Fruit fly (Drosophila melanogaster) whole organism, adult: ENCODE results near the gene CG3630.

Experiments used
- CG11617 ChIP-seq: fragments of 200-800 bp; sonication (Bioruptor generic); optimal IDR thresholded peaks from 2 replicates; lab custom pipeline; 2017; ENCODE audit warnings: mild to moderate bottlenecking, missing biosample characterization, missing genetic modification reagents, missing genetic modification characterization
- CG12768 ChIP-seq: fragments of 200-800 bp; sonication (Bioruptor generic); optimal IDR thresholded peaks from 2 replicates; lab custom pipeline; 2017; ENCODE audit warnings: missing biosample characterization, missing genetic modification characterization, mild to moderate bottlenecking, moderate library complexity, missing genetic modification reagents
- CG14711 ChIP-seq: fragments of 200-800 bp; sonication (Bioruptor generic); optimal IDR thresholded peaks from 2 replicates; lab custom pipeline; 2018; ENCODE audit warnings: missing biosample characterization, mild to moderate bottlenecking, missing genetic modification characterization, moderate library complexity
- CG1620 ChIP-seq: fragments of 200-800 bp; sonication (Bioruptor generic); optimal IDR thresholded peaks from 2 replicates; lab custom pipeline; 2016; ENCODE audit warnings: missing biosample characterization, missing genetic modification characterization
- CG33017 ChIP-seq: fragments of 200-800 bp; sonication (Bioruptor generic); optimal IDR thresholded peaks from 2 replicates; lab custom pipeline; 2018; ENCODE audit warnings: missing biosample characterization, mild to moderate bottlenecking, missing genetic modification characterization, moderate library complexity
- CG5204 ChIP-seq: fragments of 200-800 bp; sonication (Bioruptor generic); optimal IDR thresholded peaks from 2 replicates; lab custom pipeline; 2016; ENCODE audit warnings: missing biosample characterization, missing genetic modification characterization
- CG7045 ChIP-seq: fragments of 200-800 bp; sonication (Bioruptor generic); optimal IDR thresholded peaks from 2 replicates; lab custom pipeline; 2017; ENCODE audit warnings: missing biosample characterization, mild to moderate bottlenecking, missing genetic modification characterization
- CG7101 ChIP-seq: fragments of 200-800 bp; sonication (Bioruptor generic); optimal IDR thresholded peaks from 2 replicates; lab custom pipeline; 2018; ENCODE audit warnings: missing biosample characterization, mild to moderate bottlenecking, missing genetic modification characterization, moderate library complexity
- Clk ChIP-seq: fragments of 200-800 bp; sonication (Bioruptor generic); optimal IDR thresholded peaks from 2 replicates; lab custom pipeline; 2017; ENCODE audit warnings: missing biosample characterization, missing genetic modification characterization
- Crg-1 ChIP-seq: fragments of 200-800 bp; sonication (Bioruptor generic); optimal IDR thresholded peaks from 2 replicates; lab custom pipeline; 2016; ENCODE audit warnings: missing biosample characterization, missing genetic modification characterization
- Hr96 ChIP-seq: fragments of 200-800 bp; sonication (Bioruptor generic); optimal IDR thresholded peaks from 2 replicates; lab custom pipeline; 2016; ENCODE audit warnings: missing biosample characterization, missing genetic modification characterization
- Mnt ChIP-seq: fragments of 200-800 bp; sonication (Bioruptor generic); optimal IDR thresholded peaks from 2 replicates; lab custom pipeline; 2016; ENCODE audit warnings: missing biosample characterization, mild to moderate bottlenecking, missing genetic modification characterization
- bab1 ChIP-seq: fragments of 200-800 bp; sonication (Bioruptor generic); optimal IDR thresholded peaks from 3 replicates; lab custom pipeline; 2019; ENCODE audit warnings: missing biosample characterization, mild to moderate bottlenecking, missing genetic modification characterization, moderate library complexity
- cic ChIP-seq: fragments of 200-800 bp; sonication (Bioruptor generic); optimal IDR thresholded peaks from 2 replicates; lab custom pipeline; 2017; ENCODE audit warnings: missing biosample characterization, mild to moderate bottlenecking, missing genetic modification characterization, moderate library complexity
- cnc ChIP-seq, 2 experiments: fragments of >200 bp; optimal IDR thresholded peaks; 2 replicates each; lab custom pipeline; 2017
- kay ChIP-seq: fragments of 200-800 bp; sonication (Bioruptor generic); peaks from one replicate; lab custom pipeline; 2016; ENCODE audit warnings: missing biosample characterization, missing genetic modification characterization, borderline replicate concordance
- ovo ChIP-seq: fragments of 200-800 bp; sonication (Bioruptor generic); optimal IDR thresholded peaks from 2 replicates; lab custom pipeline; 2016; ENCODE audit warnings: missing biosample characterization, missing genetic modification characterization
- pad ChIP-seq: fragments of 200-800 bp; sonication (Bioruptor generic); optimal IDR thresholded peaks from 3 replicates; lab custom pipeline; 2017; ENCODE audit warnings: missing biosample characterization, missing genetic modification characterization, mild to moderate bottlenecking, moderate library complexity, missing genetic modification reagents
- tj ChIP-seq: fragments of 200-800 bp; sonication (Bioruptor generic); optimal IDR thresholded peaks from 3 replicates; lab custom pipeline; 2017; ENCODE audit warnings: missing biosample characterization, mild to moderate bottlenecking, missing genetic modification characterization, moderate library complexity
- toe ChIP-seq: fragments of 200-800 bp; sonication (Bioruptor generic); optimal IDR thresholded peaks from 2 replicates; lab custom pipeline; 2016; ENCODE audit warnings: missing biosample characterization, missing genetic modification characterization

CG3630 gene

DNA sequence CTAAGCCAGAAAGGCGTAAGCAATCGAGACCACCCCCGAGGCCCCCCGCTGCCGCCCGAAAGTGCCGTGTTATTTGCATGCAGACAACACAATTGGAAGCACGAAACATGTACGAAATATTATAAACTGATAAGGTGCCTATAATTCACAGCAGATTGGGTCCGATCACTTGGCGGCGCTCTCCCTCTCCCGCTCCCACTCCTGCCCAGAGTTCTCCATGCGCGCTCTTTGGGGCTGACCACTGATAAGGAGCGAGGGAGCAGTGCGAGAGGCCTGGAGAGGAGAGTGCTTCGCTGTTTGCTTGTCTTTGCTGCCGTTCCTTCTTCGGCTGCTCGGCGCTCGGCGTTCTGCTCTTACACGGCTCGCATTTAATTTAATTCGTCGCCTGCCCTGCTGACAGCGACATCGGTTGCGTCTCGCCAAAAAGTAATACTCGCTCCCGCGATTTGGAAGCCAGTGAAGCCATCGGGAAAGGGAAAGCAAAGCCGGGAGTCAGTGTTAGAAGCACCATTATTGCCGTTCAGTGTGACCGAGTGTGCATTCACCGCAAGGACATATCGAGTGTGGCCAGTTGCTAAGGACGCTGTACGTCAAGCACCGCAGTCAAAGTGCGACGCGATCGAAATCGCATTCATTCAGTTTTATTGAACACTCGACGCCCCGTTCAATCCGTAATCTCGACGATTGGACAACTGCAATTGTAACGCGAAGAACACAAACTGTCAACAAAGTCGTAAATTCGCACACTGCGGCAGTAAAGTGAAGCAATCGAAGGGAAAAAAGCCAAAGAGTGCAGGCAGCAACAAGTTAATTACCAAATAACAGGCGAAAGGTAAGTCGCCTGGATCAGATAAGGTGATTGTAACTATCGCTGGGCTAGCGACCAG is 32.5 kb downstream of the CG3630 start:
- no peak for TF ChIP-seq bab1 (GFP tag; lab: Kevin White, UChicago)
- no peak for TF ChIP-seq CG5204 (GFP tag; lab: Kevin White, UChicago)
- TF ChIP-seq cnc (optimal IDR thresholded peaks at IDR 0.05; lab: Kevin White, UChicago) = no peak
- no peak for TF ChIP-seq toe (GFP tag; lab: Kevin White, UChicago)
- TF ChIP-seq Crg-1 (GFP tag; lab: Kevin White, UChicago) = no peak
- TF ChIP-seq CG1620 (GFP tag; lab: Kevin White, UChicago) = peak; percentile 13
- no peak for TF ChIP-seq CG11617 (GFP tag; lab: Kevin White, UChicago)
- TF ChIP-seq Mnt = peak; percentile 34
- peak; percentile 81 for TF ChIP-seq cic (GFP tag; lab: Kevin White, UChicago)
- peak; percentile 92 for TF ChIP-seq pad (GFP tag; lab: Kevin White, UChicago)
- peak; percentile 37 for TF ChIP-seq ovo (GFP tag; lab: Kevin White, UChicago)
- TF ChIP-seq Hr96 (GFP tag; lab: Kevin White, UChicago) = no peak
- no peak for TF ChIP-seq CG33017 (tag; lab: Kevin White, UChicago)
- TF ChIP-seq kay (GFP tag; lab: Kevin White, UChicago) = no peak
- no peak for TF ChIP-seq Clk (GFP tag; lab: Kevin White, UChicago)
- TF ChIP-seq CG7101 (tag; lab: Kevin White, UChicago) = no peak
- peak; percentile 46 for TF ChIP-seq tj (GFP tag; lab: Kevin White, UChicago)
- TF ChIP-seq CG14711 (tag; lab: Kevin White, UChicago) = no peak
- TF ChIP-seq CG12768 (GFP tag; lab: Kevin White, UChicago) = no peak
- TF ChIP-seq CG7045 (GFP tag; lab: Kevin White, UChicago) = no peak

DNA sequence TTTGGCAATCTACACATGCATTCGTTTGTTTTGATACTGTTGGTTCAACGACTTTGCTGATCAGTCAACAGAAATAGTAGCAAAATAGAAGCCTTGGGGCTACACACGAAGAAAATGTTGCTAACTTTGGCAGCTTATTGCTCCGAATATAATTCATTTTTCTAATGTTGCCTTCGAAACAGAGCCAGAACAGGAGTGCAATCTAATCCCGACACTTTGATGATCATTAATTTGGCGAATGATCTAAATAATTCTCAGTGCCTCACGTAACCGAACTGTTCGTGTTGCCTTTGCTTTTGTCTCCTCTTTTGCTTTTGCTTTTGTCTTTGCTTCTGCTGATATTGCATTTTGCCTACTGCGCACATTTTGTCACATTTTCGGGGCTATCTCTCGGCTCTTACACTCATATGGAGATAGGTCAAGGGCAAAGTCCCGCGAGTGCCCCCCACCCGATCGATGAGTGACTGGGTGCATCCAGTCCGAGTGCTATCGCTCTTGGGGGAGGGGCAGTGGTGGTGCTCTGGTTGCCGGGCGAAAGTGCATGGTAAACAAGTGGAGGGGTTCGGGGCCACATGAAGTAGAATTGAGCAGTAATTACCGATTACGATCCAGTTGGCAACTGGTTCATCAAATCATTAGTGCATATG is 34.2 kb downstream of the CG3630 start:
- TF ChIP-seq toe (GFP tag; lab: Kevin White, UChicago) (no peak), CG12768 (GFP tag; lab: Kevin White, UChicago) (no peak), CG5204 (GFP tag; lab: Kevin White, UChicago) (no peak), cnc (optimal IDR thresholded peaks at IDR 0.05; lab: Kevin White, UChicago) (no peak), cic (GFP tag; lab: Kevin White, UChicago) (no peak), ovo (GFP tag; lab: Kevin White, UChicago) (no peak), Mnt (no peak), pad (GFP tag; lab: Kevin White, UChicago) (peak; percentile 27), Crg-1 (GFP tag; lab: Kevin White, UChicago) (no peak), CG7101 (tag; lab: Kevin White, UChicago) (peak; percentile 71), Clk (GFP tag; lab: Kevin White, UChicago) (no peak), CG33017 (tag; lab: Kevin White, UChicago) (no peak), CG7045 (GFP tag; lab: Kevin White, UChicago) (no peak), CG14711 (tag; lab: Kevin White, UChicago) (peak; percentile 71), kay (GFP tag; lab: Kevin White, UChicago) (no peak), CG1620 (GFP tag; lab: Kevin White, UChicago) (no peak), bab1 (GFP tag; lab: Kevin White, UChicago) (peak; percentile 90), tj (GFP tag; lab: Kevin White, UChicago) (peak; percentile 90), CG11617 (GFP tag; lab: Kevin White, UChicago) (peak; percentile 25), Hr96 (GFP tag; lab: Kevin White, UChicago) (peak; percentile 41)

DNA sequence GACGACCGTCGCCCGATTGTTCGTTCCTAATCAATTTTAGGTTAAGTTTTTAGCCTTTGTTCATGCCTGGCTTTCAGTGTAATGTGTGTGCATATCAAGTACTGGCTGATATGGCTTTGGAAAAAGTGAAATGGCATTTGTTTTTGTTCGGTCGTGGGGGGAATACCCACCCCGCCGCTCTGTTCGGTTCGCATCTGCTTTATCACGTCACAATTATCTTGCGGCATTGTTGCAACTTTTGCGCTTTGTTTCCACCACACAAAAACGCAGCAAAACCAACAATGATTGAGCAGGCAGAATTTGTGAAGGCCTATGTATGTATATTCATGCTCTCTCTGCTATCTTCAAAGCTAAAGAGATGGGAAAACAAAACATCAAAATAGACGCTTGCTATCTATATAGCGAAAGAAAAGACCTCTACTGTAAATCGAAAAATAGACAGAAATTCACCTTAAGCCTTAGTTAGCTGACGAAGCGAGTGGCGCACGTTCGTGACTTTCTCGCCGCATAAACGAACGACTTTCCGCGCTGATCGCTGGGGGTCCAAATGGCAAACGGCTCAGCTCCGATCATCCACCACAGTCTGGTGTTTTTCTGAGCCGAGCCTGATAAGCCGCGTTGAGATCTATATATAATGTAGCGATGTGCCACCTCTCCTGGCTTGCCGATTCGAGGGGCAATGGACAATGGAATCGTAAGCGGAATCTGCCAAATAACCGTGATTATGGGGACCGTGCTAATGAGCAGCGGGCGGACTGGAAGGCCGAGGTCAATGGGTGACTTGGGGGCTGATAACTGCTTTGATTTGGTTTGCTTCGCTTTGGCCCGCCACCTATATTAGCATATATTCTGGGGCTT is 35.6 kb downstream of the CG3630 start:
- TF ChIP-seq tj (GFP tag; lab: Kevin White, UChicago) (no peak), Clk (GFP tag; lab: Kevin White, UChicago) (no peak), ovo (GFP tag; lab: Kevin White, UChicago) (no peak), CG5204 (GFP tag; lab: Kevin White, UChicago) (no peak), cic (GFP tag; lab: Kevin White, UChicago) (no peak), CG7101 (tag; lab: Kevin White, UChicago) (no peak), CG7045 (GFP tag; lab: Kevin White, UChicago) (no peak), kay (GFP tag; lab: Kevin White, UChicago) (no peak), Crg-1 (GFP tag; lab: Kevin White, UChicago) (no peak), Hr96 (GFP tag; lab: Kevin White, UChicago) (no peak), CG14711 (tag; lab: Kevin White, UChicago) (no peak), CG33017 (tag; lab: Kevin White, UChicago) (no peak), cnc (optimal IDR thresholded peaks at IDR 0.05; lab: Kevin White, UChicago) (no peak), CG1620 (GFP tag; lab: Kevin White, UChicago) (no peak), bab1 (GFP tag; lab: Kevin White, UChicago) (no peak), Mnt (no peak)

dm6 chrX:2198272-2198571 is 36.2 kb downstream of the CG3630 start:
- TF ChIP-seq CG12768 (GFP tag; lab: Kevin White, UChicago) (no peak), toe (GFP tag; lab: Kevin White, UChicago) (no peak), cnc (optimal IDR thresholded peaks at IDR 0.05; lab: Kevin White, UChicago) (no peak), CG11617 (GFP tag; lab: Kevin White, UChicago) (no peak), Hr96 (GFP tag; lab: Kevin White, UChicago) (no peak), tj (GFP tag; lab: Kevin White, UChicago) (no peak), Crg-1 (GFP tag; lab: Kevin White, UChicago) (no peak), Mnt (no peak), CG14711 (tag; lab: Kevin White, UChicago) (no peak), pad (GFP tag; lab: Kevin White, UChicago) (no peak), bab1 (GFP tag; lab: Kevin White, UChicago) (no peak)
